Fruit fly (Drosophila melanogaster): Measurements from ENCODE around the gene ntc.

The ntc gene

dm6 chr3L:3786344-3787076 is 19.7 kb downstream of the ntc start (continued):
- TF ChIP-seq pb (GFP tag; optimal IDR thresholded peaks at IDR 0.05) (no peak), CG11723 (GFP tag; optimal IDR thresholded peaks at IDR 0.05) (no peak), ap (GFP tag; IDR thresholded peaks at IDR 0.05) (no peak), CG4854 (GFP tag; optimal IDR thresholded peaks at IDR 0.05) (no peak), CG11456 (GFP tag; IDR thresholded peaks at IDR 0.05) (no peak), lbe (GFP tag; optimal IDR thresholded peaks at IDR 0.05) (no peak), CG9437 (GFP tag; optimal IDR thresholded peaks at IDR 0.05) (peak; percentile 48), CG14050 (GFP tag; IDR thresholded peaks at IDR 0.05) (no peak), bsh (GFP tag; optimal IDR thresholded peaks at IDR 0.05) (peak in 1 of 2 experiments; percentile 76), salm (tag; optimal IDR thresholded peaks at IDR 0.05) (peak; percentile 57), Ptx1 (GFP tag; IDR thresholded peaks at IDR 0.05) (peak; percentile 74), dm (GFP tag; optimal IDR thresholded peaks at IDR 0.05) (no peak), slou (GFP tag; optimal IDR thresholded peaks at IDR 0.05) (no peak), GATAe (GFP tag; conservative IDR thresholded peaks at IDR 0.05) (peak; percentile 65), cato (GFP tag; optimal IDR thresholded peaks at IDR 0.05; ENCODE audit: borderline replicate concordance) (no peak), ems (GFP tag; optimal IDR thresholded peaks at IDR 0.05) (no peak), pan (optimal IDR thresholded peaks at IDR 0.05) (no peak), pan (GFP tag; optimal IDR thresholded peaks at IDR 0.05 in 1 of 2, IDR thresholded peaks at IDR 0.05 in 1 of 2) (peak in 1 of 2 experiments; percentile 58), CG13287 (GFP tag; IDR thresholded peaks at IDR 0.05; ENCODE audit: partially characterized antibody) (no peak), seq (GFP tag; IDR thresholded peaks at IDR 0.05) (peak; percentile 59), tio (GFP tag; optimal IDR thresholded peaks at IDR 0.05) (peak; percentile 9), Bteb2 (GFP tag; optimal IDR thresholded peaks at IDR 0.05) (no peak), CG8765 (GFP tag; IDR thresholded peaks at IDR 0.05) (no peak), row (GFP tag; IDR thresholded peaks at IDR 0.05) (peak; percentile 77), dimm (GFP tag; IDR thresholded peaks at IDR 0.05) (peak; percentile 42; the same call in 1 of the 2 replicates), CG2202 (tag; optimal IDR thresholded peaks at IDR 0.05) (no peak), CG15514 (GFP tag; optimal IDR thresholded peaks at IDR 0.05) (no peak), bab2 (GFP tag; optimal IDR thresholded peaks at IDR 0.05) (no peak), CG5953 (GFP tag; IDR thresholded peaks at IDR 0.05) (0 out of 2 replicates have a peak, but pooled peaks have one; percentile 5), caup (GFP tag; optimal IDR thresholded peaks at IDR 0.05; ENCODE audit: severe bottlenecking) (no peak), NC2β (GFP tag; optimal IDR thresholded peaks at IDR 0.05) (no peak), CG17829 (tag; optimal IDR thresholded peaks at IDR 0.05) (peak; percentile 50), CG1603 (tag; optimal IDR thresholded peaks at IDR 0.05) (no peak), maf-S (GFP tag; optimal IDR thresholded peaks at IDR 0.05) (no peak), run (tag; optimal IDR thresholded peaks at IDR 0.05) (no peak), H15 (GFP tag; IDR thresholded peaks at IDR 0.05) (0 out of 3 replicates have a peak, but pooled peaks have one; percentile 19), gcm2 (GFP tag; optimal IDR thresholded peaks at IDR 0.05) (no peak), CG8089 (GFP tag; optimal IDR thresholded peaks at IDR 0.05) (no peak), aop (GFP tag; IDR thresholded peaks at IDR 0.05) (no peak), CG8478 (optimal IDR thresholded peaks at IDR 0.05) (no peak), CrebB (tag; optimal IDR thresholded peaks at IDR 0.05) (no peak), sc (optimal IDR thresholded peaks at IDR 0.05) (no peak), sc (GFP tag; optimal IDR thresholded peaks at IDR 0.05) (no peak), Awh (GFP tag; IDR thresholded peaks at IDR 0.05) (peak; percentile 46; the same call in 1 of the 2 replicates), vvl (GFP tag; IDR thresholded peaks at IDR 0.05) (peak; percentile 54; the same call in 1 of the 2 replicates), Optix (GFP tag; IDR thresholded peaks at IDR 0.05) (no peak), CG31388 (GFP tag; optimal IDR thresholded peaks at IDR 0.05) (no peak), HmgD (GFP tag; optimal IDR thresholded peaks at IDR 0.05) (no peak), fd96Cb (tag; optimal IDR thresholded peaks at IDR 0.05) (peak; percentile 4), Ravus (GFP tag; IDR thresholded peaks at IDR 0.05) (no peak), Sin3A (optimal IDR thresholded peaks at IDR 0.05) (no peak), mld (GFP tag; IDR thresholded peaks at IDR 0.05; ENCODE audit: partially characterized antibody) (no peak)
